Worm (Caenorhabditis elegans) whole organism, L4/young adult: ENCODE results near the gene ttr-36.

ENCODE experiments used
- W03F9.2 ChIP-seq: fragments of 150-350 bp; optimal IDR thresholded peaks from 2 replicates; lab custom pipeline; 2014; ENCODE audit warnings: missing biosample characterization, missing genetic modification characterization
- dao-5 ChIP-seq: sonication (generic microtip); optimal IDR thresholded peaks from 2 replicates; lab custom pipeline; 2016; ENCODE audit warnings: missing genotype, missing genetic modification characterization, moderate library complexity, missing compliant biosample characterization

- TF ChIP-seq W03F9.2 (tag; lab: Kevin White, UChicago) (no peak), dao-5 (tag; lab: Kevin White, UChicago) (no peak)
Observed at ce11 chrX:6538068-6538467, 27.3 kb downstream of the ttr-36 start.
